Worm (Caenorhabditis elegans) whole organism, young adult: Measurements from ENCODE around the gene clec-141.

Experiments
- B0019.2 ChIP-seq: fragments of 200-800 bp; sonication (Bioruptor generic); conservative IDR thresholded peaks from 2 replicates; pipeline ENCODE4 v1.3.6; 2022; ENCODE audit warnings: missing genetic modification reagents, missing genetic modification characterization, missing compliant biosample characterization
- F10E7.11 ChIP-seq: sonication (generic microtip); optimal IDR thresholded peaks from 2 replicates; lab custom pipeline; 2017; ENCODE audit warnings: mild to moderate bottlenecking, missing genetic modification characterization, moderate library complexity, missing compliant biosample characterization
- Y53F4B.3 ChIP-seq: fragments of 200-800 bp; sonication (Bioruptor generic); IDR thresholded peaks from 2 replicates; pipeline ENCODE4 v1.3.6; 2022; ENCODE audit warnings: missing genetic modification reagents, missing genetic modification characterization, missing compliant biosample characterization
- Y53G8AR.9 ChIP-seq: fragments of 200-800 bp; sonication (Bioruptor generic); conservative IDR thresholded peaks from 2 replicates; pipeline ENCODE4 v1.3.6; 2022; ENCODE audit warnings: missing genetic modification reagents, missing genetic modification characterization, missing compliant biosample characterization
- cebp-1 ChIP-seq, 2 experiments: fragments of 200-800 bp in 1 of 2; sonication (Bioruptor generic) in 1 of 2; sonication (generic microtip) in 1 of 2; IDR thresholded peaks in 1 of 2; optimal IDR thresholded peaks in 1 of 2; 2 replicates each; pipeline versions ENCODE4 v1.3.6 to Lab custom; 2017 to 2022; ENCODE audit warnings: missing compliant biosample characterization in 2 of 2, missing genetic modification characterization in 2 of 2, mild to moderate bottlenecking in 1 of 2, missing genetic modification reagents in 1 of 2, moderate library complexity in 1 of 2
- ceh-79 ChIP-seq: sonication (generic microtip); optimal IDR thresholded peaks from 2 replicates; lab custom pipeline; 2017; ENCODE audit warnings: mild to moderate bottlenecking, missing genetic modification characterization, missing compliant biosample characterization
- let-607 ChIP-seq, 2 experiments: fragments of 200-800 bp in 1 of 2; sonication (Bioruptor generic) in 1 of 2; sonication (generic microtip) in 1 of 2; optimal IDR thresholded peaks; 2 replicates each; lab custom pipeline; 2016 to 2018; ENCODE audit warnings: mild to moderate bottlenecking in 2 of 2, missing compliant biosample characterization in 2 of 2, missing genetic modification characterization in 2 of 2, moderate library complexity in 2 of 2, missing genotype in 1 of 2
- nfyb-1 ChIP-seq: fragments of 200-800 bp; sonication (Bioruptor generic); IDR thresholded peaks from 2 replicates; pipeline ENCODE4 v1.3.6; 2022; ENCODE audit warnings: missing genetic modification reagents, missing genetic modification characterization, missing compliant biosample characterization
- nhr-27 ChIP-seq: fragments of 200-800 bp; sonication (Bioruptor generic); optimal IDR thresholded peaks from 2 replicates; lab custom pipeline; 2018; ENCODE audit warnings: mild to moderate bottlenecking, missing genetic modification characterization, moderate library complexity, missing compliant biosample characterization
- unc-62 ChIP-seq: fragments of 150-350 bp; optimal IDR thresholded peaks from 2 replicates; lab custom pipeline; 2014; ENCODE audit warnings: missing biosample characterization, missing genetic modification reagents, missing genetic modification characterization

DNA sequence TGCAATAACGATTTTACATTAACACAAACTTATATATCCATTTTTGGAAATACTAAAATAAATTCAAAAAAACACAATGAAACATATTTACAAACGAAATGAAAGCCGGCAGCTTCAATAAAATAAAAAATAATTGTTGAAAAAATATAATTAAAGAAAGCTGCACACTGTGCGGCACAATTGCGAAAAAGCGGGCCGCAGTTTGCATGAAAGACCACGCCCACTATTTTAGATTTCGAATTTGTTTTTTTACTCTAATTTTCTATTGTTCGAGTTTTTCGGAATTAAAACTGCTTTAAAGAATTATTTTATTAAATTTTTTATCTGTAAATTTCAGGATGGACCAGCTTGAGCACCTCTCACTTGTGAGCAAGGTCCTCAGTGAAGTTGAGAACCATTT, 8.2 kb downstream of the clec-141 start, which contains the start of gene mog-5:
- TF ChIP-seq Y53F4B.3 (GFP tag; lab: Robert Waterston, UW): no peak
- TF ChIP-seq Y53G8AR.9 (GFP tag; lab: Robert Waterston, UW): no peak
- no peak for TF ChIP-seq B0019.2 (GFP tag; lab: Robert Waterston, UW)
- TF ChIP-seq unc-62: no peak
- TF ChIP-seq nhr-27 (tag; lab: Kevin White, UChicago): no peak
- TF ChIP-seq F10E7.11 (tag; lab: Kevin White, UChicago): no peak
- TF ChIP-seq ceh-79 (tag; lab: Kevin White, UChicago): no peak
- no peak for TF ChIP-seq nfyb-1
- no peak for TF ChIP-seq let-607 (tag; optimal IDR thresholded peaks at IDR 0.05; lab: Kevin White, UChicago)
- no peak for TF ChIP-seq cebp-1 (GFP tag; IDR thresholded peaks at IDR 0.05; lab: Robert Waterston, UW)
- no peak for TF ChIP-seq cebp-1 (tag; optimal IDR thresholded peaks at IDR 0.05; lab: Kevin White, UChicago)
